Fruit fly (Drosophila melanogaster) whole organism, adult: Measurements from ENCODE around the gene Tyler.

Experiments used
- CG11617 ChIP-seq: fragments of 200-800 bp; sonication (Bioruptor generic); optimal IDR thresholded peaks from 2 replicates; lab custom pipeline; 2017; ENCODE audit warnings: mild to moderate bottlenecking, missing biosample characterization, missing genetic modification reagents, missing genetic modification characterization
- CG12768 ChIP-seq: fragments of 200-800 bp; sonication (Bioruptor generic); optimal IDR thresholded peaks from 2 replicates; lab custom pipeline; 2017; ENCODE audit warnings: missing biosample characterization, missing genetic modification characterization, mild to moderate bottlenecking, moderate library complexity, missing genetic modification reagents
- CG14711 ChIP-seq: fragments of 200-800 bp; sonication (Bioruptor generic); optimal IDR thresholded peaks from 2 replicates; lab custom pipeline; 2018; ENCODE audit warnings: missing biosample characterization, mild to moderate bottlenecking, missing genetic modification characterization, moderate library complexity
- CG1620 ChIP-seq: fragments of 200-800 bp; sonication (Bioruptor generic); optimal IDR thresholded peaks from 2 replicates; lab custom pipeline; 2016; ENCODE audit warnings: missing biosample characterization, missing genetic modification characterization
- CG33017 ChIP-seq: fragments of 200-800 bp; sonication (Bioruptor generic); optimal IDR thresholded peaks from 2 replicates; lab custom pipeline; 2018; ENCODE audit warnings: missing biosample characterization, mild to moderate bottlenecking, missing genetic modification characterization, moderate library complexity
- CG5204 ChIP-seq: fragments of 200-800 bp; sonication (Bioruptor generic); optimal IDR thresholded peaks from 2 replicates; lab custom pipeline; 2016; ENCODE audit warnings: missing biosample characterization, missing genetic modification characterization
- CG7045 ChIP-seq: fragments of 200-800 bp; sonication (Bioruptor generic); optimal IDR thresholded peaks from 2 replicates; lab custom pipeline; 2017; ENCODE audit warnings: missing biosample characterization, mild to moderate bottlenecking, missing genetic modification characterization
- CG7101 ChIP-seq: fragments of 200-800 bp; sonication (Bioruptor generic); optimal IDR thresholded peaks from 2 replicates; lab custom pipeline; 2018; ENCODE audit warnings: missing biosample characterization, mild to moderate bottlenecking, missing genetic modification characterization, moderate library complexity
- Clk ChIP-seq: fragments of 200-800 bp; sonication (Bioruptor generic); optimal IDR thresholded peaks from 2 replicates; lab custom pipeline; 2017; ENCODE audit warnings: missing biosample characterization, missing genetic modification characterization
- Crg-1 ChIP-seq: fragments of 200-800 bp; sonication (Bioruptor generic); optimal IDR thresholded peaks from 2 replicates; lab custom pipeline; 2016; ENCODE audit warnings: missing biosample characterization, missing genetic modification characterization
- Hr96 ChIP-seq: fragments of 200-800 bp; sonication (Bioruptor generic); optimal IDR thresholded peaks from 2 replicates; lab custom pipeline; 2016; ENCODE audit warnings: missing biosample characterization, missing genetic modification characterization
- Mnt ChIP-seq: fragments of 200-800 bp; sonication (Bioruptor generic); optimal IDR thresholded peaks from 2 replicates; lab custom pipeline; 2016; ENCODE audit warnings: missing biosample characterization, mild to moderate bottlenecking, missing genetic modification characterization
- bab1 ChIP-seq: fragments of 200-800 bp; sonication (Bioruptor generic); optimal IDR thresholded peaks from 3 replicates; lab custom pipeline; 2019; ENCODE audit warnings: missing biosample characterization, mild to moderate bottlenecking, missing genetic modification characterization, moderate library complexity
- cic ChIP-seq: fragments of 200-800 bp; sonication (Bioruptor generic); optimal IDR thresholded peaks from 2 replicates; lab custom pipeline; 2017; ENCODE audit warnings: missing biosample characterization, mild to moderate bottlenecking, missing genetic modification characterization, moderate library complexity
- cnc ChIP-seq, 2 experiments: fragments of >200 bp; optimal IDR thresholded peaks; 2 replicates each; lab custom pipeline; 2017
- kay ChIP-seq: fragments of 200-800 bp; sonication (Bioruptor generic); peaks from one replicate; lab custom pipeline; 2016; ENCODE audit warnings: missing biosample characterization, missing genetic modification characterization, borderline replicate concordance
- ovo ChIP-seq: fragments of 200-800 bp; sonication (Bioruptor generic); optimal IDR thresholded peaks from 2 replicates; lab custom pipeline; 2016; ENCODE audit warnings: missing biosample characterization, missing genetic modification characterization
- pad ChIP-seq: fragments of 200-800 bp; sonication (Bioruptor generic); optimal IDR thresholded peaks from 3 replicates; lab custom pipeline; 2017; ENCODE audit warnings: missing biosample characterization, missing genetic modification characterization, mild to moderate bottlenecking, moderate library complexity, missing genetic modification reagents
- tj ChIP-seq: fragments of 200-800 bp; sonication (Bioruptor generic); optimal IDR thresholded peaks from 3 replicates; lab custom pipeline; 2017; ENCODE audit warnings: missing biosample characterization, mild to moderate bottlenecking, missing genetic modification characterization, moderate library complexity
- toe ChIP-seq: fragments of 200-800 bp; sonication (Bioruptor generic); optimal IDR thresholded peaks from 2 replicates; lab custom pipeline; 2016; ENCODE audit warnings: missing biosample characterization, missing genetic modification characterization

Tyler gene

DNA sequence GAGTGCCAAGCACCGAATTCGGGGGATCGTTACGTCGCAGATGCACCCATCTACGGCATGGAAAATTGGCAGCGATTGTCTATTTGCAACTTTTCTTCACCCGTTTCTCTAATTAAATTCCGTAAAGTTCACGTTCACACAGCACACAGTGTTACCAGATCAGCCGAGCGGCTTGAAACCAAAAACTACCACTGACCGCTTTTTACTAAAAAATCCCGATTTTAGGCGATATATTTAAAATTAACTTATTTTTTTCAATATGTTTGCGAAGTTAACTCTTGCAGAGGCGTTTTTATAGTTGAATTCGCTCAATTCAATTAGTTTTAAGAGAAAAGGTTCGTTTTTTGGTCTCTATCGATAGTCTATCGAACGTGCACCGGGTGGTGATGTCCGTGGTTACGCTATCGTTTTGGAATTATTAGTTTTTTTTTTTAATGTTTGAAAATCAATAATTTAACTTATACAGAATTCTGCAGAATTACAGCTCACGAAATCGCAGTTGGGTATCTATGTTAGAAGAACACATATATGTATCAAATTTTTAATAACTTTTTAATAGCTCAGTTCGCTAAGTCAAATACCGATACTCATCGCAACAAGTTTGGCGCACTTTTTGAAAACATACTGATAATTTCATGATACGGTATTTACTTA is 31.6 kb upstream of the Tyler start, which contains the start of gene Tao:
TSS of gene Tao (minus strand) at position 153 of the 654 bp plus-strand sequence.
- no peak for TF ChIP-seq pad (GFP tag; lab: Kevin White, UChicago)
- TF ChIP-seq Hr96 (GFP tag; lab: Kevin White, UChicago) = no peak
- no peak for TF ChIP-seq CG33017
- TF ChIP-seq CG11617 (GFP tag; lab: Kevin White, UChicago) = no peak
- no peak for TF ChIP-seq tj (GFP tag; lab: Kevin White, UChicago)
- TF ChIP-seq cnc (optimal IDR thresholded peaks at IDR 0.05; lab: Kevin White, UChicago) = no peak
- TF ChIP-seq Clk (GFP tag; lab: Kevin White, UChicago) = no peak
- no peak for TF ChIP-seq toe (GFP tag; lab: Kevin White, UChicago)
- no peak for TF ChIP-seq cic (GFP tag; lab: Kevin White, UChicago)
- TF ChIP-seq CG1620 (GFP tag; lab: Kevin White, UChicago) = no peak
- TF ChIP-seq Crg-1 (GFP tag; lab: Kevin White, UChicago) = no peak

- TF ChIP-seq Clk (GFP tag; lab: Kevin White, UChicago) = no peak
- TF ChIP-seq cic (GFP tag; lab: Kevin White, UChicago) = no peak
- TF ChIP-seq bab1 (GFP tag; lab: Kevin White, UChicago) = no peak
- no peak for TF ChIP-seq CG7045 (GFP tag; lab: Kevin White, UChicago)
- TF ChIP-seq kay = no peak
- no peak for TF ChIP-seq CG1620 (GFP tag; lab: Kevin White, UChicago)
- TF ChIP-seq toe (GFP tag; lab: Kevin White, UChicago) = no peak
Observed at dm6 chrX:19581881-19582280, 29.4 kb upstream of the Tyler start, which contains the start of gene CG14218. Gene CG14218, minus strand, starts transcription at chrX:19581981.

- TF ChIP-seq cic (GFP tag; lab: Kevin White, UChicago) = no peak
- no peak for TF ChIP-seq CG7045 (GFP tag; lab: Kevin White, UChicago)
- no peak for TF ChIP-seq kay
- TF ChIP-seq CG33017 = no peak
- TF ChIP-seq CG12768 (GFP tag; lab: Kevin White, UChicago) = no peak
- no peak for TF ChIP-seq cnc (optimal IDR thresholded peaks at IDR 0.05; lab: Kevin White, UChicago)
Observed at dm6 chrX:19582732-19583131, 28.6 kb upstream of the Tyler start.

DNA sequence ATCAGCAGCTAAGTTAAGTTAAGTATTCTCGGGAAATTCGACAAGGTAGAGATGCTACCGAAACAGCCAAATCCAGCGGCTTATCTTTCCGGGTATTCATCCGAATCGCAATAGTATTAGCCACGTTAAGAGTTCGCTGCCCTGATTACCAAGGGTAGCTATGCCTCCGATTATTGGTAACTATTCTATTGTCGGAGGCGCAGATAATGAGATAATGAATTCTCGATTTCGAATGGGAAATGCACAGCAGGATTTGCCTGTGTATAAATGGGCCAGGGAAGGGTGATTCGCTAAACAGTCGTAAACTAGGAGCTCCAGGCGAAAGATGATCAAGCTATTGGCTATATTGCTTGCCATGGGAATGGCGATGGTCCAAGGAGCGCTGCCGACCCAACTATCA is 28.0 kb upstream of the Tyler start, which contains the start of gene CG14204:
TSS of gene CG14204 (plus strand) at position 301 of the 400 bp plus-strand sequence.
- no peak for TF ChIP-seq Hr96 (GFP tag; lab: Kevin White, UChicago)
- TF ChIP-seq pad (GFP tag; lab: Kevin White, UChicago) = no peak
- no peak for TF ChIP-seq cnc (optimal IDR thresholded peaks at IDR 0.05; lab: Kevin White, UChicago)
- TF ChIP-seq CG33017 = no peak
- TF ChIP-seq CG14711 (tag; lab: Kevin White, UChicago) = no peak
- TF ChIP-seq Mnt (GFP tag; lab: Kevin White, UChicago) = no peak
- no peak for TF ChIP-seq CG7101
- no peak for TF ChIP-seq CG11617 (GFP tag; lab: Kevin White, UChicago)
- no peak for TF ChIP-seq CG7045 (GFP tag; lab: Kevin White, UChicago)
- TF ChIP-seq CG5204 (GFP tag; lab: Kevin White, UChicago) = no peak
- no peak for TF ChIP-seq CG12768 (GFP tag; lab: Kevin White, UChicago)
- TF ChIP-seq kay = no peak
- no peak for TF ChIP-seq cic (GFP tag; lab: Kevin White, UChicago)
- no peak for TF ChIP-seq Crg-1 (GFP tag; lab: Kevin White, UChicago)
- no peak for TF ChIP-seq bab1 (GFP tag; lab: Kevin White, UChicago)
- TF ChIP-seq Clk (GFP tag; lab: Kevin White, UChicago) = no peak
- no peak for TF ChIP-seq toe (GFP tag; lab: Kevin White, UChicago)

- TF ChIP-seq cic (GFP tag; lab: Kevin White, UChicago) (no peak), bab1 (GFP tag; lab: Kevin White, UChicago) (no peak), CG5204 (GFP tag; lab: Kevin White, UChicago) (no peak), Hr96 (GFP tag; lab: Kevin White, UChicago) (no peak), CG33017 (no peak), CG12768 (GFP tag; lab: Kevin White, UChicago) (no peak), CG7045 (GFP tag; lab: Kevin White, UChicago) (no peak), kay (no peak), Crg-1 (GFP tag; lab: Kevin White, UChicago) (no peak)
Observed at dm6 chrX:19585142-19585541, 26.2 kb upstream of the Tyler start.

- TF ChIP-seq CG11617 (GFP tag; lab: Kevin White, UChicago) (no peak), kay (no peak), ovo (no peak), CG12768 (GFP tag; lab: Kevin White, UChicago) (no peak), cic (GFP tag; lab: Kevin White, UChicago) (no peak), Clk (GFP tag; lab: Kevin White, UChicago) (no peak), Crg-1 (GFP tag; lab: Kevin White, UChicago) (no peak), bab1 (GFP tag; lab: Kevin White, UChicago) (no peak), cnc (optimal IDR thresholded peaks at IDR 0.05; lab: Kevin White, UChicago) (no peak), toe (GFP tag; lab: Kevin White, UChicago) (no peak), CG7045 (GFP tag; lab: Kevin White, UChicago) (no peak), pad (GFP tag; lab: Kevin White, UChicago) (no peak), CG33017 (no peak), CG1620 (GFP tag; lab: Kevin White, UChicago) (no peak), CG5204 (GFP tag; lab: Kevin White, UChicago) (no peak), CG14711 (tag; lab: Kevin White, UChicago) (no peak), tj (GFP tag; lab: Kevin White, UChicago) (no peak), CG7101 (no peak), Mnt (GFP tag; lab: Kevin White, UChicago) (no peak)
Observed at dm6 chrX:19590070-19590469, 21.3 kb upstream of the Tyler start, which contains the start of gene CG14219. Gene CG14219, minus strand, starts transcription at chrX:19590170.
